Worm (Caenorhabditis elegans) whole organism, early embryonic: ENCODE results near the gene srxa-13.

Experiments used
- F13C5.2 ChIP-seq: sonication (generic microtip); optimal IDR thresholded peaks from 2 replicates; lab custom pipeline; 2017; ENCODE audit warnings: mild to moderate bottlenecking, missing genetic modification characterization, inconsistent platforms, missing compliant biosample characterization
- ama-1 ChIP-seq: fragments of 150-350 bp; optimal IDR thresholded peaks from 2 replicates; lab custom pipeline; 2014
- ceh-13 ChIP-seq: fragments of 200-800 bp; sonication (Bioruptor generic); optimal IDR thresholded peaks from 2 replicates; lab custom pipeline; 2018; ENCODE audit warnings: mild to moderate bottlenecking, missing genetic modification characterization, missing compliant biosample characterization
- hmbx-1 ChIP-seq: sonication (generic microtip); optimal IDR thresholded peaks from 2 replicates; lab custom pipeline; 2016; ENCODE audit warnings: mild to moderate bottlenecking, missing genetic modification characterization, missing compliant biosample characterization
- scrt-1 ChIP-seq: fragments of 200-800 bp; sonication (Bioruptor generic); IDR thresholded peaks from 2 replicates; pipeline ENCODE4 v1.3.6; 2022; ENCODE audit warnings: missing genetic modification characterization, missing compliant biosample characterization
- tbx-37 ChIP-seq: fragments of 200-800 bp; sonication (Bioruptor generic); conservative IDR thresholded peaks from 2 replicates; pipeline ENCODE4 v1.3.6; 2022; ENCODE audit warnings: missing genetic modification reagents, missing genetic modification characterization, missing compliant biosample characterization

- TF ChIP-seq ama-1 (lab: Kevin White, UChicago) (no peak), tbx-37 (GFP tag; lab: Robert Waterston, UW) (no peak), hmbx-1 (no peak), scrt-1 (GFP tag; lab: Robert Waterston, UW) (no peak), ceh-13 (GFP tag; lab: Kevin White, UChicago) (no peak), F13C5.2 (tag; lab: Kevin White, UChicago) (no peak)
These were observed 42.2 kb upstream of the srxa-13 start, which contains the start of gene srsx-19 for ce11 chrV:13887358-13887757.
